Fruit fly (Drosophila melanogaster) whole organism, embryonic: Measurements from ENCODE around the gene wcy.

Experiments
- Adf1 ChIP-seq: fragments of 200-800 bp; sonication (Bioruptor generic); IDR thresholded peaks from 2 replicates; pipeline ENCODE4 v1.3.6; 2022; ENCODE audit warnings: missing biosample characterization, missing genetic modification characterization
- Atf-2 ChIP-seq: fragments of 200-800 bp; sonication (Bioruptor generic); optimal IDR thresholded peaks from 2 replicates; lab custom pipeline; 2016; ENCODE audit warnings: missing biosample characterization, missing genetic modification characterization
- Awh ChIP-seq: fragments of 200-800 bp; sonication (Bioruptor generic); IDR thresholded peaks from 2 replicates; pipeline ENCODE4, ENCODE4 v1.3.6; 2022; ENCODE audit warnings: missing biosample characterization, missing genetic modification characterization
- B-H1 ChIP-seq: fragments of 200-800 bp; sonication (Bioruptor generic); IDR thresholded peaks from 3 replicates; pipeline ENCODE4 v1.3.6; 2022; ENCODE audit warnings: missing biosample characterization, missing genetic modification characterization
- CG10462 ChIP-seq: fragments of 200-800 bp; sonication (Bioruptor generic); optimal IDR thresholded peaks from 2 replicates; lab custom pipeline; 2016; ENCODE audit warnings: missing biosample characterization, missing genetic modification characterization
- CG11085 ChIP-seq: fragments of 200-800 bp; sonication (Bioruptor generic); IDR thresholded peaks from 2 replicates; pipeline ENCODE4 v1.3.6; 2022; ENCODE audit warnings: missing biosample characterization, missing genetic modification characterization
- CG12744 ChIP-seq: fragments of 200-800 bp; sonication (Bioruptor generic); optimal IDR thresholded peaks from 2 replicates; lab custom pipeline; 2016; ENCODE audit warnings: missing biosample characterization, missing genetic modification characterization
- CG15514 ChIP-seq: fragments of 200-800 bp; sonication (Bioruptor generic); optimal IDR thresholded peaks from 3 replicates; lab custom pipeline; 2017; ENCODE audit warnings: missing biosample characterization, missing genetic modification characterization, mild to moderate bottlenecking, moderate library complexity, missing genetic modification reagents
- CG16863 ChIP-seq: fragments of 200-800 bp; sonication (Bioruptor generic); optimal IDR thresholded peaks from 3 replicates; lab custom pipeline; 2016; ENCODE audit warnings: missing biosample characterization, missing genetic modification characterization
- CG2875 ChIP-seq: fragments of 200-800 bp; sonication (Bioruptor generic); optimal IDR thresholded peaks from 2 replicates; lab custom pipeline; 2017; ENCODE audit warnings: missing biosample characterization, mild to moderate bottlenecking, missing genetic modification characterization, missing genetic modification reagents
- CG3281 ChIP-seq: fragments of 200-800 bp; sonication (Bioruptor generic); optimal IDR thresholded peaks from 3 replicates; lab custom pipeline; 2017; ENCODE audit warnings: missing biosample characterization, mild to moderate bottlenecking, missing genetic modification characterization
- CG33557 ChIP-seq: fragments of 200-800 bp; sonication (Bioruptor generic); optimal IDR thresholded peaks from 2 replicates; lab custom pipeline; 2019; ENCODE audit warnings: missing biosample characterization, mild to moderate bottlenecking, missing genetic modification characterization, moderate library complexity
- CG43689 ChIP-seq: fragments of 200-800 bp; sonication (Bioruptor generic); IDR thresholded peaks from 2 replicates; pipeline ENCODE4 v1.3.6; 2022; ENCODE audit warnings: missing biosample characterization, missing genetic modification characterization
- CG4707 ChIP-seq: fragments of 200-800 bp; sonication (Bioruptor generic); optimal IDR thresholded peaks from 2 replicates; lab custom pipeline; 2018; ENCODE audit warnings: missing biosample characterization, mild to moderate bottlenecking, missing genetic modification characterization, moderate library complexity
- CG4854 ChIP-seq: fragments of 200-800 bp; sonication (Bioruptor generic); optimal IDR thresholded peaks from 2 replicates; lab custom pipeline; 2016; ENCODE audit warnings: missing biosample characterization, missing genetic modification characterization, inconsistent platforms
- CG5180 ChIP-seq: fragments of 200-800 bp; sonication (Bioruptor generic); optimal IDR thresholded peaks from 3 replicates; lab custom pipeline; 2017; ENCODE audit warnings: missing biosample characterization, missing genetic modification characterization, mild to moderate bottlenecking, moderate library complexity, missing genetic modification reagents
- CG6689 ChIP-seq: fragments of 200-800 bp; sonication (Bioruptor generic); IDR thresholded peaks from 2 replicates; pipeline ENCODE4 v1.3.6; 2022; ENCODE audit warnings: missing biosample characterization, missing genetic modification characterization
- CG6854 ChIP-seq: fragments of 200-800 bp; sonication (Bioruptor generic); optimal IDR thresholded peaks from 3 replicates; lab custom pipeline; 2017; ENCODE audit warnings: missing biosample characterization, mild to moderate bottlenecking, missing genetic modification characterization
- Dref ChIP-seq: fragments of 200-800 bp; sonication (Bioruptor generic); IDR thresholded peaks from 2 replicates; pipeline ENCODE4 v1.3.6; 2022; ENCODE audit warnings: missing biosample characterization, missing genetic modification characterization
- Gug ChIP-seq: fragments of 200-800 bp; sonication (Bioruptor generic); IDR thresholded peaks from 4 replicates; pipeline ENCODE4 v1.3.6; 2022; ENCODE audit warnings: missing biosample characterization, missing genetic modification characterization
- Hand ChIP-seq: fragments of 200-800 bp; sonication (Bioruptor generic); optimal IDR thresholded peaks from 2 replicates; lab custom pipeline; 2017; ENCODE audit warnings: mild to moderate bottlenecking, missing biosample characterization, missing genetic modification reagents, missing genetic modification characterization
- Hr3 ChIP-seq: fragments of 200-800 bp; sonication (Bioruptor generic); optimal IDR thresholded peaks from 3 replicates; lab custom pipeline; 2016; ENCODE audit warnings: missing biosample characterization, missing genetic modification characterization
- Myb ChIP-seq: fragments of 200-800 bp; sonication (Bioruptor generic); optimal IDR thresholded peaks from 2 replicates; lab custom pipeline; 2016; ENCODE audit warnings: missing biosample characterization, missing genetic modification characterization
- Oaz ChIP-seq: fragments of 200-800 bp; sonication (Bioruptor generic); IDR thresholded peaks from 2 replicates; pipeline ENCODE4 v1.3.6; 2022; ENCODE audit warnings: missing biosample characterization, missing genetic modification characterization
- chinmo ChIP-seq: fragments of 200-800 bp; sonication (Bioruptor generic); IDR thresholded peaks from 4 replicates; pipeline ENCODE4 v1.3.6; 2022; ENCODE audit warnings: missing biosample characterization, missing genetic modification characterization; ENCODE audit not compliant: partially characterized antibody
- chn ChIP-seq: fragments of 200-800 bp; sonication (Bioruptor generic); optimal IDR thresholded peaks from 2 replicates; lab custom pipeline; 2016; ENCODE audit warnings: missing biosample characterization, missing genetic modification characterization
- crol ChIP-seq: fragments of 200-800 bp; sonication (Bioruptor generic); IDR thresholded peaks from 2 replicates; pipeline ENCODE4 v1.3.6; 2022; ENCODE audit warnings: missing biosample characterization, missing genetic modification characterization
- gcm ChIP-seq: fragments of 200-800 bp; sonication (Bioruptor generic); optimal IDR thresholded peaks from 2 replicates; lab custom pipeline; 2019; ENCODE audit warnings: missing biosample characterization, mild to moderate bottlenecking, missing genetic modification characterization, moderate library complexity
- gsb ChIP-seq: fragments of 200-800 bp; sonication (Bioruptor generic); IDR thresholded peaks from 2 replicates; pipeline ENCODE4 v1.3.6; 2022; ENCODE audit warnings: missing biosample characterization, missing genetic modification characterization
- jing ChIP-seq: fragments of 200-800 bp; sonication (Bioruptor generic); optimal IDR thresholded peaks from 2 replicates; lab custom pipeline; 2018; ENCODE audit warnings: missing biosample characterization, mild to moderate bottlenecking, missing genetic modification characterization
- lola ChIP-seq, 3 experiments: fragments of >200 bp in 2 of 3; fragments of 200-800 bp in 1 of 3; sonication (Bioruptor generic) in 1 of 3; optimal IDR thresholded peaks; 2 replicates each; lab custom pipeline; 2017 to 2019; ENCODE audit warnings: missing biosample characterization in 3 of 3, missing genetic modification characterization in 3 of 3, mild to moderate bottlenecking in 1 of 3, moderate library complexity in 1 of 3
- org-1 ChIP-seq: fragments of 200-800 bp; sonication (Bioruptor generic); optimal IDR thresholded peaks from 2 replicates; lab custom pipeline; 2017; ENCODE audit warnings: missing biosample characterization, missing genetic modification characterization
- psq ChIP-seq: fragments of 200-800 bp; sonication (Bioruptor generic); optimal IDR thresholded peaks from 2 replicates; lab custom pipeline; 2017; ENCODE audit warnings: missing biosample characterization, missing genetic modification characterization
- row ChIP-seq: fragments of 200-800 bp; sonication (Bioruptor generic); IDR thresholded peaks from 3 replicates; pipeline ENCODE4 v1.3.6; 2022; ENCODE audit warnings: missing biosample characterization, missing genetic modification characterization
- scrt ChIP-seq: fragments of 200-800 bp; sonication (Bioruptor generic); optimal IDR thresholded peaks from 2 replicates; lab custom pipeline; 2018; ENCODE audit warnings: missing biosample characterization, mild to moderate bottlenecking, missing genetic modification characterization, moderate library complexity
- sr ChIP-seq: fragments of 200-800 bp; sonication (Bioruptor generic); IDR thresholded peaks from 3 replicates; pipeline ENCODE4 v1.3.6; 2022; ENCODE audit warnings: missing biosample characterization, missing genetic modification characterization
- ssp ChIP-seq: fragments of 200-800 bp; sonication (Bioruptor generic); IDR thresholded peaks from 2 replicates; pipeline ENCODE4 v1.3.6; 2022; ENCODE audit warnings: missing biosample characterization, missing genetic modification characterization
- z ChIP-seq: fragments of 200-800 bp; sonication (Bioruptor generic); IDR thresholded peaks from 3 replicates; pipeline ENCODE4 v1.3.6; 2022; ENCODE audit warnings: missing biosample characterization, missing genetic modification characterization

The wcy gene

dm6 chrX:17068423-17068822 is 9.3 kb downstream of the wcy start, which contains the start of gene CG43077:
CG43077 (minus strand) TSS chrX:17068523.
- no peak for TF ChIP-seq gcm (GFP tag; lab: Kevin White, UChicago)
- TF ChIP-seq Atf-2 (GFP tag; lab: Kevin White, UChicago), result no peak
- TF ChIP-seq CG4854 (GFP tag; lab: Kevin White, UChicago), result no peak
- TF ChIP-seq CG15514, result no peak
- no peak for TF ChIP-seq CG10462 (GFP tag; lab: Kevin White, UChicago)
- no peak for TF ChIP-seq Oaz (GFP tag; lab: Robert Waterston, UW)
- TF ChIP-seq CG12744 (GFP tag; lab: Kevin White, UChicago), result no peak
- TF ChIP-seq jing, result no peak
- no peak for TF ChIP-seq CG6689 (GFP tag; lab: Robert Waterston, UW)
- TF ChIP-seq CG3281 (GFP tag; lab: Kevin White, UChicago), result no peak
- TF ChIP-seq sr, result no peak
- no peak for TF ChIP-seq CG2875
- no peak for TF ChIP-seq chn (GFP tag; lab: Kevin White, UChicago)
- TF ChIP-seq z (GFP tag; lab: Robert Waterston, UW), result no peak

dm6 chrX:17066632-17067031 is 11.1 kb downstream of the wcy start, which contains the start of gene CG45002:
CG45002 (minus strand) TSS chrX:17066732.
- no peak for TF ChIP-seq Dref
- TF ChIP-seq Myb (GFP tag; lab: Kevin White, UChicago), result no peak
- TF ChIP-seq ssp (GFP tag; lab: Robert Waterston, UW), result no peak
- TF ChIP-seq CG6854 (GFP tag; lab: Kevin White, UChicago), result no peak
- TF ChIP-seq CG33557 (GFP tag; lab: Kevin White, UChicago), result no peak
- TF ChIP-seq CG43689, result no peak
- TF ChIP-seq chinmo (GFP tag; lab: Robert Waterston, UW), result 0 out of 4 replicates have a peak, but pooled peaks have one; percentile 39
- no peak for TF ChIP-seq CG4854 (GFP tag; lab: Kevin White, UChicago)
- TF ChIP-seq Awh (GFP tag; lab: Robert Waterston, UW), result no peak
- peak; percentile 78 for TF ChIP-seq crol (GFP tag; lab: Robert Waterston, UW)
- TF ChIP-seq CG16863, result no peak
- no peak for TF ChIP-seq Oaz (GFP tag; lab: Robert Waterston, UW)
- TF ChIP-seq scrt (GFP tag; lab: Kevin White, UChicago), result peak; percentile 45
- no peak for TF ChIP-seq CG11085
- TF ChIP-seq Adf1 (GFP tag; lab: Robert Waterston, UW), result peak; percentile 13; the same call in 1 of the 2 replicates
- no peak for TF ChIP-seq Hand (GFP tag; lab: Kevin White, UChicago)
- TF ChIP-seq Hr3 (GFP tag; lab: Kevin White, UChicago), result no peak
- TF ChIP-seq gsb (GFP tag; lab: Robert Waterston, UW), result no peak
- TF ChIP-seq Gug (GFP tag; lab: Robert Waterston, UW), result no peak
- TF ChIP-seq B-H1, result no peak
- no peak for TF ChIP-seq psq
- no peak for TF ChIP-seq CG5180 (GFP tag; lab: Kevin White, UChicago)
- no peak for TF ChIP-seq org-1 (GFP tag; lab: Kevin White, UChicago)
- TF ChIP-seq row, result peak; percentile 9; the same call in 1 of the 3 replicates
- TF ChIP-seq CG4707 (GFP tag; lab: Kevin White, UChicago), result no peak
- no peak for TF ChIP-seq lola (GFP tag; optimal IDR thresholded peaks at IDR 0.05; lab: Kevin White, UChicago)
